Fruit fly (Drosophila melanogaster): ENCODE data around the gene Glut1.

Glut1 gene

DNA sequence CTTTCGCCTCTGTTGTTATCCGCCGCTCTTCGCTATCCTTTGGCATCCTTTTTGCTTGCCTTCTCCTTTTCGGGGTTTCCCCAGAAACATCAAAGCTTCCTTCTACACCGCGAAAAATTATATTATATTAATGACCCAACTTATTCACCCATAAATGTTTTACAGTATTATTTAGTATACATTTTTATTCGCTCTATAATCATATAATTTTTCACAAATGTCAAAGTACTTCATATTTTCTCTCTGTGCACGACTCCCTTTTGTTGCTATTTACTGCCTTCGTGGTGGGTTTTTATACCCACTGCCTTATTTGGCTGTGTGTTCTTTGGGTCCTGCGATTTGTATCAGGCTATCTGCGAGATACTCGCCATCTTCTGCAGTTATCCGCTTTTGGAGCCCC is 3.4 kb downstream of the Glut1 start:
- TF ChIP-seq svp (GFP tag) (peak; percentile 65), Eip78C (GFP tag) (peak; percentile 72), topi (GFP tag; optimal IDR thresholded peaks at IDR 0.05) (no peak), ss (GFP tag; optimal IDR thresholded peaks at IDR 0.05) (peak in 1 of 2 experiments; percentile 6)

DNA sequence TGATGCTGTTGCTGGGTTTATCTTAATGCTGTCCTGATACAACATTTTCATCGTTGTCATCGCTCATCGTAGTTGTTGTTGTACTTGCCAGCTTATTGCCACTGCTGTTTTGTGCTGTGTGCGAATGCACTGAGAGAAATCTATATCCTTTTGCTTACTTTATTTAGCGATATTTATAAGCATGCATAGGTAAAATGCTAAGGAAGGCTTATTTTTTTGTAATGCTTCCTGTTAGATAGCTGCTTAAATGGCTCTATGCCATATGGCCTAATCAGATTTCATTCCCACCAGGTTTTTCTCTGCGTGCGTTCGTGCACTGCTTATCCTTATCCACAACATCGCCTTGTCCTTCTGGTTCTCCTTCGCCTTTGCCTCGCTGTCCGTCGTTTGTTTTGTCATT is 38.3 kb downstream of the Glut1 start:
- TF ChIP-seq CG7368 (GFP tag; optimal IDR thresholded peaks at IDR 0.05): no peak
- peak; percentile 7 for TF ChIP-seq CG32006 (GFP tag; optimal IDR thresholded peaks at IDR 0.05)
- no peak for TF ChIP-seq Sox14 (GFP tag; optimal IDR thresholded peaks at IDR 0.05)
- TF ChIP-seq eg (GFP tag; IDR thresholded peaks at IDR 0.05): 0 out of 3 replicates have a peak, but pooled peaks have one; percentile 17
- TF ChIP-seq CG4318 (GFP tag; optimal IDR thresholded peaks at IDR 0.05): no peak

DNA sequence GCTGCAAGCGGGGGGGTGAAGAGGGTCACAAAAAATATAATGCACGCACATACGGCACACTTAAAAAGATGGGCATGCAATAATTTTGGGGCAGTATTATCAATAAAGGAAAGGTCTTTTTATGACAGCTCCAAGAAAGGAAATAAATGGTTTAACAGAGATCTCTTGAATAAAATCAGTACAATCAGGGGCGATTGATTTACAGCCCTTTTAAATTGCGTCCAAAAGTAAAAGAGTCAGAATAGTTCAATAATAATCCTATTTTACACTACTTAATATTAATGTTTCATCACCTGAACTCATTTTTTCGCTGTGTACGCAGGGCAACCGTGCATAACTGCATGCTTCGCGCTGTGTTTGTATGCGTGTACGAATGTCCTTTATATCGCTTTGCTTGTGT is 43.0 kb downstream of the Glut1 start:
- TF ChIP-seq OdsH (GFP tag; optimal IDR thresholded peaks at IDR 0.05) (no peak), CG32006 (GFP tag; optimal IDR thresholded peaks at IDR 0.05) (peak; percentile 51), Hr38 (GFP tag; optimal IDR thresholded peaks at IDR 0.05) (no peak), Smox (GFP tag; optimal IDR thresholded peaks at IDR 0.05) (no peak), eg (GFP tag; IDR thresholded peaks at IDR 0.05) (0 out of 3 replicates have a peak, but pooled peaks have one; percentile 5), Eip75B (GFP tag; optimal IDR thresholded peaks at IDR 0.05) (no peak), fkh (GFP tag; optimal IDR thresholded peaks at IDR 0.05) (no peak), CG7368 (GFP tag; optimal IDR thresholded peaks at IDR 0.05) (no peak), CG8119 (GFP tag; IDR thresholded peaks at IDR 0.05) (no peak; the same call in 2 of the 3 replicates), CG15336 (GFP tag; IDR thresholded peaks at IDR 0.05) (no peak; the same call in 1 of the 2 replicates), fd85E (GFP tag; optimal IDR thresholded peaks at IDR 0.05) (no peak), ss (GFP tag; optimal IDR thresholded peaks at IDR 0.05) (no peak), CG6792 (GFP tag; optimal IDR thresholded peaks at IDR 0.05) (no peak), Sox15 (GFP tag; optimal IDR thresholded peaks at IDR 0.05) (no peak), CG31627 (GFP tag; optimal IDR thresholded peaks at IDR 0.05) (no peak), CG4318 (GFP tag; optimal IDR thresholded peaks at IDR 0.05) (peak; percentile 34), CG6854 (GFP tag; optimal IDR thresholded peaks at IDR 0.05) (no peak), pdm3 (GFP tag; optimal IDR thresholded peaks at IDR 0.05) (peak; percentile 1), CG10669 (GFP tag; optimal IDR thresholded peaks at IDR 0.05) (no peak), lz (GFP tag; optimal IDR thresholded peaks at IDR 0.05) (no peak), Lpt (GFP tag; optimal IDR thresholded peaks at IDR 0.05) (no peak), svp (GFP tag) (no peak), CG11762 (GFP tag; optimal IDR thresholded peaks at IDR 0.05; ENCODE audit: insufficient read depth) (no peak), Ets21C (GFP tag; optimal IDR thresholded peaks at IDR 0.05) (no peak), achi (GFP tag; optimal IDR thresholded peaks at IDR 0.05) (no peak), Sox102F (GFP tag; optimal IDR thresholded peaks at IDR 0.05) (no peak), Hr4 (GFP tag; optimal IDR thresholded peaks at IDR 0.05) (peak; percentile 52), Eip78C (GFP tag) (peak; percentile 61)

DNA sequence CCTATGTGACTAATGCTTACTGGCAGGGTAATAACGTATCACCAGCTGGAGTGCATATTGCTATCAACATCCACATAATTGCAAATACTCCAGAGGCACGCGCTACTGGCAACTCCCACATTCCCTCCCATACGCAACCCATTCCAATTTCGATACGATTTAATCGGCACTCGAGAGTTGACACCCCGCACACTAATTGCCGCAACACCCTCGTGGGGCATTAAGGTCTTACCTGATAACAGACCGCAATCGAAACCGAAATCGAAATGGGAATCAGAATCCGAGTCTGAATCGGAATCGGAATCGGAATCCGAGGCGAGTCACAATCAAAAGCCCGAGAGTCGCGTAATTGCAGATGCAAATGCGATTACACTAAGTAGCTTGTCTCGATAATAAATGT is 44.7 kb downstream of the Glut1 start:
- TF ChIP-seq svp (GFP tag) (peak; percentile 96), CG6163 (GFP tag; IDR thresholded peaks at IDR 0.05) (no peak), Gug (GFP tag; IDR thresholded peaks at IDR 0.05) (no peak), CG7368 (GFP tag; optimal IDR thresholded peaks at IDR 0.05) (no peak)

DNA sequence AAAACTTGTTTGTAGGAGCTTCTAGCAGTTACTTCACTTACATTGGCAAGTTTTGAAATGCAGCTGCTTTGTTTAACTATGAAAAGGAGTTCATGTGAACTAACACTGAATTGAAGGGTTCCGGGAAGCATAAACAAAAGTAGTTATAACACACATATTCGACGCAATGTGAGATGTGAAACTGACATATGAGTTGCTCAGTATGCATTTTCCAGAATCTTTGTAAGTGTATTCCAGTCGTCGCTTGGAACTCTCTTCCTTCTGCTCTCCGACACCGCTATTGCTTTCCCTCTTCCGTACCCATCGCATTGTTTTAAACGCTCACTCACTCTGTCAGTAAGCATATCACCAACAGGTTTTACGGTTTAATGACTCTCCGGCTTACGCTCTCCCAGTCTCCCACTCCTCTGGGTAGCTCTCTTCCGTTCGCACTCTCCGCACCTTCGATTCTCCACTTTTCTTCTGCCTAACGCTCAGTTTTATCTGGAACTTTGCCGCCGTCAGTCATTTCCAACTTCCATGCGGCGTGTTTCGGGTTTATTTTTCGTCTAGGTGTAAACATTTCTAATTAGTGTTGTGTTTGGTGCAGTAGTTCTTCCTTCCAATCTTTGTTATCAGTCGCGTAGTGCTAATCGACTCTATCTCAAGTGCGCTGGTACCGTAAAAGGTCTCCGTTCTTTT is 45.5 kb downstream of the Glut1 start:
- peak; percentile 19 for TF ChIP-seq CG11902 (GFP tag; optimal IDR thresholded peaks at IDR 0.05)
- peak; percentile 38 for TF ChIP-seq net (GFP tag; optimal IDR thresholded peaks at IDR 0.05)
- TF ChIP-seq Hr4 (GFP tag; optimal IDR thresholded peaks at IDR 0.05): peak; percentile 69
- TF ChIP-seq CG6854 (GFP tag; optimal IDR thresholded peaks at IDR 0.05): peak; percentile 9
- peak; percentile 69 for TF ChIP-seq CG1621 (tag; optimal IDR thresholded peaks at IDR 0.05)
- TF ChIP-seq esn (GFP tag; optimal IDR thresholded peaks at IDR 0.05): peak; percentile 27
- TF ChIP-seq CG6792 (GFP tag; optimal IDR thresholded peaks at IDR 0.05): peak; percentile 53
- peak; percentile 32 for TF ChIP-seq CG3032 (tag; optimal IDR thresholded peaks at IDR 0.05)
- TF ChIP-seq CG32006 (GFP tag; optimal IDR thresholded peaks at IDR 0.05): peak; percentile 79
- peak; percentile 25 for TF ChIP-seq CG34406 (GFP tag; optimal IDR thresholded peaks at IDR 0.05)
- no peak for TF ChIP-seq fd85E (GFP tag; optimal IDR thresholded peaks at IDR 0.05)
- TF ChIP-seq CG4318 (GFP tag; optimal IDR thresholded peaks at IDR 0.05): peak; percentile 30
- TF ChIP-seq salr (GFP tag; optimal IDR thresholded peaks at IDR 0.05): no peak
- peak; percentile 55 for TF ChIP-seq pdm3 (GFP tag; optimal IDR thresholded peaks at IDR 0.05)
- no peak for TF ChIP-seq vri (GFP tag; optimal IDR thresholded peaks at IDR 0.05)
- TF ChIP-seq CG9139 (GFP tag; optimal IDR thresholded peaks at IDR 0.05): peak; percentile 16
- no peak for TF ChIP-seq Eip93F (GFP tag; optimal IDR thresholded peaks at IDR 0.05)
- peak; percentile 9 for TF ChIP-seq CG16779 (tag; optimal IDR thresholded peaks at IDR 0.05)
- TF ChIP-seq Ets96B (tag; optimal IDR thresholded peaks at IDR 0.05): peak; percentile 48

All from whole organism, prepupa.